Worm (Caenorhabditis elegans) whole organism, late embryonic: ENCODE data around the gene sqt-2.

Experiments
- ceh-34 ChIP-seq: sonication (generic microtip); optimal IDR thresholded peaks from 2 replicates; lab custom pipeline; 2016; ENCODE audit warnings: mild to moderate bottlenecking, missing genetic modification characterization, missing compliant biosample characterization
- fkh-10 ChIP-seq: fragments of 150-350 bp; optimal IDR thresholded peaks from 2 replicates; lab custom pipeline; 2014; ENCODE audit warnings: missing biosample characterization, missing genetic modification reagents, missing genetic modification characterization
- gmeb-2 ChIP-seq: sonication (generic microtip); optimal IDR thresholded peaks from 2 replicates; lab custom pipeline; 2016; ENCODE audit warnings: missing genetic modification characterization, inconsistent platforms, missing compliant biosample characterization
- pqm-1 ChIP-seq: sonication (generic microtip); optimal IDR thresholded peaks from 2 replicates; lab custom pipeline; 2016; ENCODE audit warnings: missing genetic modification characterization, missing compliant biosample characterization
- unc-42 ChIP-seq: sonication (generic microtip); optimal IDR thresholded peaks from 2 replicates; lab custom pipeline; 2016; ENCODE audit warnings: missing genotype, missing genetic modification characterization, missing compliant biosample characterization

- no peak for TF ChIP-seq ceh-34 (tag; lab: Kevin White, UChicago)
- no peak for TF ChIP-seq gmeb-2 (tag; lab: Kevin White, UChicago)
- TF ChIP-seq unc-42 (tag; lab: Kevin White, UChicago): no peak
- no peak for TF ChIP-seq fkh-10 (GFP tag; lab: Kevin White, UChicago)
- TF ChIP-seq pqm-1 (tag; lab: Kevin White, UChicago): no peak
Measured at ce11 chrII:8212-8611, 14.9 kb upstream of the sqt-2 start.
